Worm (Caenorhabditis elegans) whole organism, late embryonic: Measurements from ENCODE around the gene cyn-2.

Experiments used
- ama-1 ChIP-seq: fragments of 150-350 bp; optimal IDR thresholded peaks from 2 replicates; lab custom pipeline; 2014
- ceh-24 ChIP-seq: sonication (generic microtip); optimal IDR thresholded peaks from 2 replicates; lab custom pipeline; 2016; ENCODE audit warnings: mild to moderate bottlenecking, missing genetic modification characterization, missing compliant biosample characterization
- dve-1 ChIP-seq: sonication (generic microtip); optimal IDR thresholded peaks from 2 replicates; lab custom pipeline; 2017; ENCODE audit warnings: antibody characterized with exemption, mild to moderate bottlenecking, missing genetic modification characterization, missing compliant biosample characterization
- elt-2 ChIP-seq: sonication (generic microtip); optimal IDR thresholded peaks from 2 replicates; lab custom pipeline; 2016; ENCODE audit warnings: missing genetic modification reagents, missing genetic modification characterization, missing compliant biosample characterization
- fkh-10 ChIP-seq: fragments of 150-350 bp; optimal IDR thresholded peaks from 2 replicates; lab custom pipeline; 2014; ENCODE audit warnings: missing biosample characterization, missing genetic modification reagents, missing genetic modification characterization
- fkh-6 ChIP-seq: sonication (generic microtip); optimal IDR thresholded peaks from 2 replicates; lab custom pipeline; 2016; ENCODE audit warnings: missing genetic modification characterization, missing compliant biosample characterization
- hlh-15 ChIP-seq: sonication (generic microtip); optimal IDR thresholded peaks from 2 replicates; lab custom pipeline; 2016; ENCODE audit warnings: missing genetic modification characterization, missing compliant biosample characterization
- nhr-232 ChIP-seq: sonication (generic microtip); optimal IDR thresholded peaks from 2 replicates; lab custom pipeline; 2016; ENCODE audit warnings: missing genetic modification characterization, missing compliant biosample characterization
- pqm-1 ChIP-seq: sonication (generic microtip); optimal IDR thresholded peaks from 2 replicates; lab custom pipeline; 2016; ENCODE audit warnings: missing genetic modification characterization, missing compliant biosample characterization
- unc-55 ChIP-seq: sonication (generic microtip); optimal IDR thresholded peaks from 2 replicates; lab custom pipeline; 2017; ENCODE audit warnings: missing biosample characterization, missing genetic modification reagents, missing genetic modification characterization
- unc-86 ChIP-seq: sonication (generic microtip); optimal IDR thresholded peaks from 2 replicates; lab custom pipeline; 2016; ENCODE audit warnings: missing genetic modification characterization, missing compliant biosample characterization

ce11 chrIII:13716831-13717230, 24.4 kb downstream of the cyn-2 start:
- no peak for TF ChIP-seq elt-2
- no peak for TF ChIP-seq unc-55 (GFP tag; lab: Kevin White, UChicago)
- TF ChIP-seq nhr-232 (tag; lab: Kevin White, UChicago) = no peak
- no peak for TF ChIP-seq unc-86 (tag; lab: Kevin White, UChicago)
- no peak for TF ChIP-seq fkh-6 (tag; lab: Kevin White, UChicago)
- no peak for TF ChIP-seq ama-1
- no peak for TF ChIP-seq dve-1 (tag; lab: Kevin White, UChicago)
- no peak for TF ChIP-seq hlh-15
- TF ChIP-seq ceh-24 (tag; lab: Kevin White, UChicago) = no peak
- no peak for TF ChIP-seq pqm-1
- TF ChIP-seq fkh-10 = no peak
